Fruit fly (Drosophila melanogaster) whole organism, pupa: ENCODE data around the gene CG18294.

ENCODE experiments used
- CG17806 ChIP-seq: fragments of 200-800 bp; sonication (Bioruptor generic); optimal IDR thresholded peaks from 2 replicates; lab custom pipeline; 2018; ENCODE audit warnings: missing biosample characterization, mild to moderate bottlenecking, missing genetic modification characterization, moderate library complexity
- Pif1A ChIP-seq: fragments of 200-800 bp; sonication (Bioruptor generic); optimal IDR thresholded peaks from 3 replicates; lab custom pipeline; 2016; ENCODE audit warnings: missing biosample characterization, missing genetic modification characterization
- Snoo ChIP-seq: fragments of 200-800 bp; sonication (Bioruptor generic); optimal IDR thresholded peaks from 3 replicates; lab custom pipeline; 2017; ENCODE audit warnings: missing biosample characterization, mild to moderate bottlenecking, missing genetic modification characterization, inconsistent platforms
- gl ChIP-seq: fragments of 200-800 bp; sonication (Bioruptor generic); optimal IDR thresholded peaks from 2 replicates; lab custom pipeline; 2018; ENCODE audit warnings: missing biosample characterization, mild to moderate bottlenecking, missing genetic modification characterization
- rn ChIP-seq: fragments of 200-800 bp; sonication (Bioruptor generic); IDR thresholded peaks from 2 replicates; pipeline ENCODE4 v1.3.6; 2022; ENCODE audit warnings: missing biosample characterization, missing genetic modification characterization

DNA sequence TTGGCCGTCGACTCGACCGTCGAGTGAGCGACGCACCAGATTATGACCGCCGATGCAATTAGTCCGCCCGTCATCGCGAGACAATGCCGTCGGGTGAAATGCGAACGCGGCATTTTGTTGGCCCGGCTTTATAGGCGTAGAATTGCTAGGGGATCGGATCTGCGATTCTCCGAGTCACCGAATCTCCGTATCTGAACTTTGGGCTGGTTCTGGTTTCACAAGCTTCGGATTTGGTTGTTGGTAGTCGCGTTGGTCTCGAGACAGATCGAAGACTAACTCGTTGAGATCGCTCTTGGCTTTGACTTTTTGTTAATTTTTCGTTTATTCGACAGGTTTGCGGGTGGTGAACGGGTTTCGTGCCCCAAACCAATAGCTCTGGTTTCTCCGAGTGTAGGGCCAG is 21.2 kb upstream of the CG18294 start:
- no peak for TF ChIP-seq Snoo (tag; lab: Kevin White, UChicago)
- TF ChIP-seq rn (GFP tag; lab: Robert Waterston, UW) = no peak
- TF ChIP-seq Pif1A (GFP tag; lab: Kevin White, UChicago) = no peak
- no peak for TF ChIP-seq gl (tag; lab: Kevin White, UChicago)
- TF ChIP-seq CG17806 (tag; lab: Kevin White, UChicago) = no peak
